Worm (Caenorhabditis elegans): ENCODE data around the gene ZC449.1.
"Not testable (repeated sequence)": the region's sequence is repeated elsewhere in the genome, so short reads cannot be mapped to it uniquely, and the experiment has no call there.

- not testable (repeated sequence) for TF ChIP-seq elt-1 (tag; optimal IDR thresholded peaks at IDR 0.05; ENCODE audit: borderline replicate concordance, insufficient read depth); unc-62 (GFP tag; optimal IDR thresholded peaks at IDR 0.05); snpc-4 (tag; optimal IDR thresholded peaks at IDR 0.05); lin-13 (tag; optimal IDR thresholded peaks at IDR 0.05); lsy-2 (tag; optimal IDR thresholded peaks at IDR 0.05); ces-1 (GFP tag; optimal IDR thresholded peaks at IDR 0.05); nhr-76 (tag; optimal IDR thresholded peaks at IDR 0.05); blmp-1 (tag; optimal IDR thresholded peaks at IDR 0.05); elt-3 (tag; optimal IDR thresholded peaks at IDR 0.05)
- TF ChIP-seq M03D4.4 (tag; optimal IDR thresholded peaks at IDR 0.05) = peak; percentile 78
- peak; percentile 31 for TF ChIP-seq sem-2 (GFP tag; optimal IDR thresholded peaks at IDR 0.05)
These were observed 32.0 kb downstream of the ZC449.1 start for ce11 chrX:5056199-5056598.
